Fruit fly (Drosophila melanogaster): ENCODE results near the gene Gbs-76A.

- TF ChIP-seq psq (optimal IDR thresholded peaks at IDR 0.05) (no peak), CG8478 (optimal IDR thresholded peaks at IDR 0.05) (no peak)
These were observed 58.5 kb downstream of the Gbs-76A start for dm6 chr3L:19233798-19234781.

All from whole organism.